Fruit fly (Drosophila melanogaster) whole organism, embryonic: Measurements from ENCODE around the gene CG33654.

Experiments used
- Ada2b ChIP-seq: fragments of 200-800 bp; sonication (Bioruptor generic); IDR thresholded peaks from 2 replicates; pipeline ENCODE4 v1.3.6; 2022; ENCODE audit warnings: missing biosample characterization, missing genetic modification characterization
- C15 ChIP-seq: fragments of 200-800 bp; sonication (Bioruptor generic); IDR thresholded peaks from 3 replicates; pipeline ENCODE4 v1.3.6; 2022; ENCODE audit warnings: missing biosample characterization, missing genetic modification characterization
- CG12071 ChIP-seq: fragments of 200-800 bp; sonication (Bioruptor generic); optimal IDR thresholded peaks from 3 replicates; lab custom pipeline; 2018; ENCODE audit warnings: missing biosample characterization, mild to moderate bottlenecking, missing genetic modification characterization
- CG12299 ChIP-seq: fragments of 200-800 bp; sonication (Bioruptor generic); optimal IDR thresholded peaks from 2 replicates; lab custom pipeline; 2018; ENCODE audit warnings: missing biosample characterization, mild to moderate bottlenecking, missing genetic modification characterization
- CG13296 ChIP-seq: fragments of 200-800 bp; sonication (Bioruptor generic); optimal IDR thresholded peaks from 3 replicates; lab custom pipeline; 2018; ENCODE audit warnings: missing biosample characterization, mild to moderate bottlenecking, missing genetic modification characterization
- CG14965 ChIP-seq: fragments of 200-800 bp; sonication (Bioruptor generic); optimal IDR thresholded peaks from 2 replicates; lab custom pipeline; 2016; ENCODE audit warnings: missing biosample characterization, missing genetic modification characterization, borderline replicate concordance
- CG15514 ChIP-seq: fragments of 200-800 bp; sonication (Bioruptor generic); optimal IDR thresholded peaks from 3 replicates; lab custom pipeline; 2017; ENCODE audit warnings: missing biosample characterization, missing genetic modification characterization, mild to moderate bottlenecking, moderate library complexity, missing genetic modification reagents
- CG16779 ChIP-seq: fragments of 200-800 bp; sonication (Bioruptor generic); IDR thresholded peaks from 2 replicates; pipeline ENCODE4 v1.3.6; 2022; ENCODE audit warnings: missing biosample characterization, missing genetic modification characterization
- CG17359 ChIP-seq: fragments of 200-800 bp; sonication (Bioruptor generic); optimal IDR thresholded peaks from 3 replicates; lab custom pipeline; 2018; ENCODE audit warnings: missing biosample characterization, mild to moderate bottlenecking, missing genetic modification characterization, moderate library complexity
- CG2116 ChIP-seq: fragments of 200-800 bp; sonication (Bioruptor generic); optimal IDR thresholded peaks from 3 replicates; lab custom pipeline; 2018; ENCODE audit warnings: missing biosample characterization, mild to moderate bottlenecking, missing genetic modification characterization
- CG31224 ChIP-seq: fragments of 200-800 bp; sonication (Bioruptor generic); IDR thresholded peaks from 2 replicates; pipeline ENCODE4 v1.3.6; 2022; ENCODE audit warnings: missing biosample characterization, missing genetic modification characterization
- CG31441 ChIP-seq: fragments of 200-800 bp; sonication (Bioruptor generic); IDR thresholded peaks from 2 replicates; pipeline ENCODE4 v1.3.6; 2022; ENCODE audit warnings: missing biosample characterization, missing genetic modification characterization
- CG34224 ChIP-seq: fragments of 200-800 bp; sonication (Bioruptor generic); IDR thresholded peaks from 3 replicates; pipeline ENCODE4 v1.3.6; 2022; ENCODE audit warnings: missing biosample characterization, missing genetic modification characterization; ENCODE audit not compliant: partially characterized antibody
- CG4328 ChIP-seq: fragments of 200-800 bp; sonication (Bioruptor generic); optimal IDR thresholded peaks from 3 replicates; lab custom pipeline; 2017; ENCODE audit warnings: missing biosample characterization, missing genetic modification reagents, missing genetic modification characterization
- CG43689 ChIP-seq: fragments of 200-800 bp; sonication (Bioruptor generic); IDR thresholded peaks from 2 replicates; pipeline ENCODE4 v1.3.6; 2022; ENCODE audit warnings: missing biosample characterization, missing genetic modification characterization
- CG5180 ChIP-seq: fragments of 200-800 bp; sonication (Bioruptor generic); optimal IDR thresholded peaks from 3 replicates; lab custom pipeline; 2017; ENCODE audit warnings: missing biosample characterization, missing genetic modification characterization, mild to moderate bottlenecking, moderate library complexity, missing genetic modification reagents
- CkIIα-i1 ChIP-seq: fragments of 200-800 bp; sonication (Bioruptor generic); IDR thresholded peaks from 2 replicates; pipeline ENCODE4 v1.3.6; 2022; ENCODE audit warnings: missing biosample characterization, missing genetic modification characterization
- Dll ChIP-seq: fragments of 200-800 bp; sonication (Bioruptor generic); IDR thresholded peaks from 4 replicates; pipeline ENCODE4 v1.3.6; 2022; ENCODE audit warnings: missing biosample characterization, missing genetic modification characterization; ENCODE audit not compliant: partially characterized antibody
- Ets97D ChIP-seq: fragments of 200-800 bp; sonication (Bioruptor generic); optimal IDR thresholded peaks from 3 replicates; lab custom pipeline; 2016; ENCODE audit warnings: missing biosample characterization, missing genetic modification characterization
- H15 ChIP-seq: fragments of 200-800 bp; sonication (Bioruptor generic); IDR thresholded peaks from 3 replicates; pipeline ENCODE4 v1.3.6; 2022; ENCODE audit warnings: missing biosample characterization, missing genetic modification characterization
- Nf-YC ChIP-seq: fragments of 200-800 bp; optimal IDR thresholded peaks from 3 replicates; lab custom pipeline; 2019; ENCODE audit warnings: missing biosample characterization, mild to moderate bottlenecking, missing genetic modification characterization, moderate library complexity
- Rfx ChIP-seq: fragments of 200-800 bp; sonication (Bioruptor generic); IDR thresholded peaks from 2 replicates; pipeline ENCODE4 v1.3.6; 2022; ENCODE audit warnings: missing biosample characterization, missing genetic modification characterization
- Sry-β ChIP-seq: fragments of 200-800 bp; sonication (Bioruptor generic); optimal IDR thresholded peaks from 2 replicates; lab custom pipeline; 2018; ENCODE audit warnings: missing biosample characterization, mild to moderate bottlenecking, missing genetic modification characterization, moderate library complexity
- Tbp ChIP-seq: fragments of >200 bp; optimal IDR thresholded peaks from 2 replicates; lab custom pipeline; 2018; ENCODE audit warnings: missing biosample characterization, missing genetic modification characterization
- ac ChIP-seq: fragments of 200-800 bp; sonication (Bioruptor generic); optimal IDR thresholded peaks from 3 replicates; lab custom pipeline; 2017; ENCODE audit warnings: missing biosample characterization, mild to moderate bottlenecking, missing genetic modification characterization
- ase ChIP-seq: fragments of 200-800 bp; sonication (Bioruptor generic); IDR thresholded peaks from 3 replicates; pipeline ENCODE4 v1.3.6; 2022; ENCODE audit warnings: missing biosample characterization, missing genetic modification characterization
- ash1 ChIP-seq: fragments of 200-800 bp; sonication (Bioruptor generic); optimal IDR thresholded peaks from 2 replicates; lab custom pipeline; 2018; ENCODE audit warnings: missing biosample characterization, mild to moderate bottlenecking, missing genetic modification characterization
- bab2 ChIP-seq: fragments of 200-800 bp; sonication (Bioruptor generic); optimal IDR thresholded peaks from 2 replicates; lab custom pipeline; 2016; ENCODE audit warnings: missing biosample characterization, missing genetic modification characterization
- bcd ChIP-seq: fragments of 200-800 bp; sonication (Bioruptor generic); optimal IDR thresholded peaks from 2 replicates; lab custom pipeline; 2017; ENCODE audit warnings: missing biosample characterization, mild to moderate bottlenecking, missing genetic modification characterization
- bsh ChIP-seq, 2 experiments: fragments of 200-800 bp; sonication (Bioruptor generic); optimal IDR thresholded peaks; 2 replicates each; lab custom pipeline; 2017 to 2018; ENCODE audit warnings: mild to moderate bottlenecking in 2 of 2, missing biosample characterization in 2 of 2, missing genetic modification characterization in 2 of 2, moderate library complexity in 1 of 2
- chm ChIP-seq: fragments of 200-800 bp; sonication (Bioruptor generic); IDR thresholded peaks from 2 replicates; pipeline ENCODE4 v1.3.6; 2022; ENCODE audit warnings: missing biosample characterization, missing genetic modification characterization
- danr ChIP-seq: fragments of 200-800 bp; sonication (Bioruptor generic); IDR thresholded peaks from 2 replicates; pipeline ENCODE4 v1.3.6; 2022; ENCODE audit warnings: missing biosample characterization, missing genetic modification characterization
- eve ChIP-seq, 2 experiments: fragments of >200 bp; optimal IDR thresholded peaks; 2 replicates each; lab custom pipeline; 2017; ENCODE audit warnings: missing biosample characterization in 2 of 2, missing genetic modification characterization in 2 of 2
- ewg ChIP-seq: fragments of 200-800 bp; sonication (Bioruptor generic); optimal IDR thresholded peaks from 3 replicates; lab custom pipeline; 2017; ENCODE audit warnings: mild to moderate bottlenecking, missing biosample characterization, missing genetic modification reagents, missing genetic modification characterization
- gcm ChIP-seq: fragments of 200-800 bp; sonication (Bioruptor generic); optimal IDR thresholded peaks from 2 replicates; lab custom pipeline; 2019; ENCODE audit warnings: missing biosample characterization, mild to moderate bottlenecking, missing genetic modification characterization, moderate library complexity
- gfzf ChIP-seq: fragments of 200-800 bp; sonication (Bioruptor generic); optimal IDR thresholded peaks from 2 replicates; lab custom pipeline; 2016; ENCODE audit warnings: missing biosample characterization, mild to moderate bottlenecking, missing genetic modification characterization, moderate library complexity
- kni ChIP-seq: fragments of 200-800 bp; sonication (Bioruptor generic); optimal IDR thresholded peaks from 3 replicates; lab custom pipeline; 2017; ENCODE audit warnings: mild to moderate bottlenecking, missing biosample characterization, missing genetic modification reagents, missing genetic modification characterization
- lov ChIP-seq, 2 experiments: fragments of 200-800 bp in 1 of 2; fragments of >200 bp in 1 of 2; sonication (Bioruptor generic) in 1 of 2; IDR thresholded peaks in 1 of 2; optimal IDR thresholded peaks in 1 of 2; 2 replicates in 1 of 2; 3 replicates in 1 of 2; pipeline versions ENCODE4 v1.3.6 to Lab custom; 2017 to 2022; ENCODE audit warnings: missing biosample characterization in 1 of 2, missing genetic modification characterization in 1 of 2
- mld ChIP-seq: fragments of 200-800 bp; sonication (Bioruptor generic); IDR thresholded peaks from 3 replicates; pipeline ENCODE4 v1.3.6; 2022; ENCODE audit warnings: missing biosample characterization, missing genetic modification characterization; ENCODE audit not compliant: partially characterized antibody
- psq ChIP-seq: fragments of 200-800 bp; sonication (Bioruptor generic); optimal IDR thresholded peaks from 2 replicates; lab custom pipeline; 2017; ENCODE audit warnings: missing biosample characterization, missing genetic modification characterization
- ranshi ChIP-seq: fragments of 200-800 bp; sonication (Bioruptor generic); IDR thresholded peaks from 2 replicates; pipeline ENCODE4 v1.3.6; 2022; ENCODE audit warnings: missing biosample characterization, missing genetic modification characterization
- run ChIP-seq: fragments of 200-800 bp; sonication (Bioruptor generic); optimal IDR thresholded peaks from 3 replicates; lab custom pipeline; 2018; ENCODE audit warnings: missing biosample characterization, mild to moderate bottlenecking, missing genetic modification characterization
- stwl ChIP-seq: fragments of 200-800 bp; sonication (Bioruptor generic); optimal IDR thresholded peaks from 3 replicates; lab custom pipeline; 2018; ENCODE audit warnings: missing biosample characterization, mild to moderate bottlenecking, missing genetic modification characterization, moderate library complexity
- tna ChIP-seq: fragments of 200-800 bp; sonication (Bioruptor generic); IDR thresholded peaks from 2 replicates; pipeline ENCODE4 v1.3.6; 2022; ENCODE audit warnings: missing biosample characterization, missing genetic modification characterization; ENCODE audit not compliant: partially characterized antibody
- tup ChIP-seq: fragments of 200-800 bp; sonication (Bioruptor generic); optimal IDR thresholded peaks from 2 replicates; lab custom pipeline; 2016; ENCODE audit warnings: missing biosample characterization, mild to moderate bottlenecking, missing genetic modification characterization, moderate library complexity
- unc-4 ChIP-seq: fragments of 200-800 bp; sonication (Bioruptor generic); IDR thresholded peaks from 2 replicates; pipeline ENCODE4 v1.3.6; 2022; ENCODE audit warnings: missing biosample characterization, missing genetic modification characterization; ENCODE audit not compliant: partially characterized antibody
- unpg ChIP-seq: fragments of 200-800 bp; sonication (Bioruptor generic); optimal IDR thresholded peaks from 3 replicates; lab custom pipeline; 2018; ENCODE audit warnings: missing biosample characterization, mild to moderate bottlenecking, missing genetic modification characterization, moderate library complexity

Gene CG33654

DNA sequence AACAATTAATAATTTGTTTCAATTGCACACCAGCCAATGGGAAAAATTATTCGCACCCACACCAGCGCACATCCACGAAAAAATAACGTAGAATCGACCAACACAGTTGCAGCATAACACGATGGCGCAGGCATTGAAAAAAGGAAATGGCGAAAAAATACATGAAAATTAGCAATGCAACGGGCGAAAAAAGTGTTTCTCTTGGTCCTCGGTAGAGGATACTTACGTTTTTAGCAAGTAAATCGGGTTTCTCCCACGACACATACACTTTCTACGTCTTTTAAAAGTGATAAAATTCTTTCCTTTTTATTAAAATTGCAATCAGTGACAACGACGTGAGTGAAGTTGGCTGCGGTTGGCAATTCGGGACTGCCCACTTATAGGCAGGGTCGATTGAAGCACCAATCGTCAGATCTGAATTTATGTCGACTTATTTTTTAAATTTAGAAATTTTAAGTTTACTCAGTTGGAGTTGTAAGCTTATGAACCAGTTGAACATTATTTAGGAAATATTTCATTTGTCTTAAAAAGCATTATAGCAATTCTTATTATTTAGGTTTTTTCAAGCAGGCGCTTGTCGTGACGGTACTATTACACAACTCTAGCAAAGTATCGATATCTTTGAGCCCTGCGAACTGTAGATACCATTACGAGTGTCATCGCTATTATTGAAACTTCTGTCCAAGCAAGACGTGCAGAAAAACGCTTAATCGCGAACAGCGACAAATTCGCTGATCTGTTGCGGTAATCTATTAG, 5.5 kb downstream of the CG33654 start, which contains the start of the genes Kap-alpha3 and Son (continued):
- TF ChIP-seq CG43689 (GFP tag; lab: Robert Waterston, UW): peak; percentile 70
- TF ChIP-seq CG17359: peak; percentile 88
- TF ChIP-seq CG15514 (GFP tag; lab: Kevin White, UChicago): peak; percentile 92
- TF ChIP-seq chm (GFP tag; lab: Robert Waterston, UW): peak; percentile 90
- TF ChIP-seq gcm (GFP tag; lab: Kevin White, UChicago): peak; percentile 86
- TF ChIP-seq Rfx: peak; percentile 93
- no peak for TF ChIP-seq CkIIα-i1
- peak; percentile 79 for TF ChIP-seq psq (GFP tag; lab: Kevin White, UChicago)
- peak; percentile 91 for TF ChIP-seq CG12071
- peak; percentile 90 for TF ChIP-seq CG31441 (GFP tag; lab: Robert Waterston, UW)
- peak; percentile 82 for TF ChIP-seq unpg (GFP tag; lab: Kevin White, UChicago)
- peak; percentile 79; the same call in 1 of the 2 replicates for TF ChIP-seq CG16779
- TF ChIP-seq gfzf: peak; percentile 47
- TF ChIP-seq ash1: peak; percentile 90
- TF ChIP-seq Ets97D (GFP tag; lab: Kevin White, UChicago): peak; percentile 99
- TF ChIP-seq Dll (GFP tag; lab: Robert Waterston, UW): peak; percentile 94
- TF ChIP-seq eve (GFP tag; optimal IDR thresholded peaks at IDR 0.05; lab: Kevin White, UChicago): no peak
- TF ChIP-seq ase (GFP tag; lab: Robert Waterston, UW): peak; percentile 84
- peak; percentile 85 for TF ChIP-seq unc-4 (GFP tag; lab: Robert Waterston, UW)
- peak; percentile 97 for TF ChIP-seq CG13296 (GFP tag; lab: Kevin White, UChicago)
- TF ChIP-seq CG5180 (GFP tag; lab: Kevin White, UChicago): peak; percentile 80
- TF ChIP-seq run (tag; lab: Kevin White, UChicago): peak; percentile 78
- peak; percentile 85 for TF ChIP-seq CG31224 (GFP tag; lab: Robert Waterston, UW)
- peak; percentile 72 for TF ChIP-seq danr (GFP tag; lab: Robert Waterston, UW)
- peak; percentile 98 for TF ChIP-seq kni (GFP tag; lab: Kevin White, UChicago)
- peak; percentile 86 for TF ChIP-seq tup (GFP tag; lab: Kevin White, UChicago)
- peak; percentile 92 for TF ChIP-seq bab2 (GFP tag; lab: Kevin White, UChicago)
- no peak for TF ChIP-seq Tbp (GFP tag; lab: Kevin White, UChicago)
- peak; percentile 86 for TF ChIP-seq CG12299
- peak; percentile 89 for TF ChIP-seq Nf-YC (tag; lab: Kevin White, UChicago)
- peak; percentile 44 to 80 for TF ChIP-seq bsh (GFP tag; optimal IDR thresholded peaks at IDR 0.05; lab: Kevin White, UChicago)
- peak; percentile 99 for TF ChIP-seq CG2116 (GFP tag; lab: Kevin White, UChicago)
- no peak; the same call in 1 of the 2 replicates for TF ChIP-seq tna
- TF ChIP-seq CG14965 (GFP tag; lab: Kevin White, UChicago): peak; percentile 62
- peak; percentile 83 for TF ChIP-seq ewg (GFP tag; lab: Kevin White, UChicago)
- TF ChIP-seq bcd (GFP tag; lab: Kevin White, UChicago): peak; percentile 96
- peak; percentile 97 for TF ChIP-seq CG4328 (GFP tag; lab: Kevin White, UChicago)
- peak; percentile 82 for TF ChIP-seq CG34224 (GFP tag; lab: Robert Waterston, UW)
- peak; percentile 76 for TF ChIP-seq Ada2b (GFP tag; lab: Robert Waterston, UW)
- no peak for TF ChIP-seq lov (optimal IDR thresholded peaks at IDR 0.05; lab: Kevin White, UChicago)
- peak; percentile 92 for TF ChIP-seq lov (GFP tag; IDR thresholded peaks at IDR 0.05; lab: Robert Waterston, UW)
- TF ChIP-seq stwl (tag; lab: Kevin White, UChicago): peak; percentile 81
- peak; percentile 57; the same call in 1 of the 3 replicates for TF ChIP-seq mld (GFP tag; lab: Robert Waterston, UW)
- peak; percentile 83 for TF ChIP-seq ac
- TF ChIP-seq ranshi (GFP tag; lab: Robert Waterston, UW): peak; percentile 85
- TF ChIP-seq Sry-β (GFP tag; lab: Kevin White, UChicago): peak; percentile 89
- peak; percentile 80; the same call in 2 of the 3 replicates for TF ChIP-seq C15 (GFP tag; lab: Robert Waterston, UW)
- TF ChIP-seq H15 (GFP tag; lab: Robert Waterston, UW): peak; percentile 92
